Fruit fly (Drosophila melanogaster) whole organism, pupa: ENCODE measurements around the gene Der-2.

Experiments used
- CG12605 ChIP-seq: fragments of 200-800 bp; sonication (Bioruptor generic); IDR thresholded peaks from 2 replicates; pipeline ENCODE4 v1.3.6; 2022; ENCODE audit warnings: missing biosample characterization, missing genetic modification characterization
- CG14655 ChIP-seq: fragments of 200-800 bp; sonication (Bioruptor generic); optimal IDR thresholded peaks from 3 replicates; lab custom pipeline; 2017; ENCODE audit warnings: mild to moderate bottlenecking, missing biosample characterization, missing genetic modification reagents, missing genetic modification characterization
- CG15710 ChIP-seq: fragments of 200-800 bp; sonication (Bioruptor generic); optimal IDR thresholded peaks from 2 replicates; lab custom pipeline; 2018; ENCODE audit warnings: missing biosample characterization, mild to moderate bottlenecking, missing genetic modification characterization, moderate library complexity
- CG17806 ChIP-seq: fragments of 200-800 bp; sonication (Bioruptor generic); optimal IDR thresholded peaks from 2 replicates; lab custom pipeline; 2018; ENCODE audit warnings: missing biosample characterization, mild to moderate bottlenecking, missing genetic modification characterization, moderate library complexity
- CG32121 ChIP-seq: fragments of 200-800 bp; sonication (Bioruptor generic); IDR thresholded peaks from 2 replicates; pipeline ENCODE4 v1.3.6; 2022; ENCODE audit warnings: missing biosample characterization, missing genetic modification characterization
- CG8159 ChIP-seq: fragments of 200-800 bp; sonication (Bioruptor generic); optimal IDR thresholded peaks from 3 replicates; lab custom pipeline; 2018; ENCODE audit warnings: missing biosample characterization, mild to moderate bottlenecking, missing genetic modification characterization, moderate library complexity
- CG8301 ChIP-seq: fragments of 200-800 bp; sonication (Bioruptor generic); optimal IDR thresholded peaks from 2 replicates; lab custom pipeline; 2018; ENCODE audit warnings: missing biosample characterization, mild to moderate bottlenecking, missing genetic modification characterization
- CG9948 ChIP-seq: fragments of 200-800 bp; sonication (Bioruptor generic); optimal IDR thresholded peaks from 2 replicates; lab custom pipeline; 2018; ENCODE audit warnings: missing biosample characterization, mild to moderate bottlenecking, missing genetic modification characterization, moderate library complexity
- Ets98B ChIP-seq: fragments of 200-800 bp; sonication (Bioruptor generic); IDR thresholded peaks from 2 replicates; pipeline ENCODE4 v1.3.6; 2022; ENCODE audit warnings: missing biosample characterization, missing genetic modification characterization
- Pif1B ChIP-seq: fragments of 200-800 bp; sonication (Bioruptor generic); optimal IDR thresholded peaks from 3 replicates; lab custom pipeline; 2016; ENCODE audit warnings: missing biosample characterization, missing genetic modification characterization
- Snoo ChIP-seq: fragments of 200-800 bp; sonication (Bioruptor generic); optimal IDR thresholded peaks from 3 replicates; lab custom pipeline; 2017; ENCODE audit warnings: missing biosample characterization, mild to moderate bottlenecking, missing genetic modification characterization, inconsistent platforms
- fd96Ca ChIP-seq: fragments of 200-800 bp; sonication (Bioruptor generic); IDR thresholded peaks from 3 replicates; pipeline ENCODE4 v1.3.6; 2022; ENCODE audit warnings: missing biosample characterization, missing genetic modification characterization
- gl ChIP-seq: fragments of 200-800 bp; sonication (Bioruptor generic); optimal IDR thresholded peaks from 2 replicates; lab custom pipeline; 2018; ENCODE audit warnings: missing biosample characterization, mild to moderate bottlenecking, missing genetic modification characterization
- rn ChIP-seq: fragments of 200-800 bp; sonication (Bioruptor generic); IDR thresholded peaks from 2 replicates; pipeline ENCODE4 v1.3.6; 2022; ENCODE audit warnings: missing biosample characterization, missing genetic modification characterization

DNA sequence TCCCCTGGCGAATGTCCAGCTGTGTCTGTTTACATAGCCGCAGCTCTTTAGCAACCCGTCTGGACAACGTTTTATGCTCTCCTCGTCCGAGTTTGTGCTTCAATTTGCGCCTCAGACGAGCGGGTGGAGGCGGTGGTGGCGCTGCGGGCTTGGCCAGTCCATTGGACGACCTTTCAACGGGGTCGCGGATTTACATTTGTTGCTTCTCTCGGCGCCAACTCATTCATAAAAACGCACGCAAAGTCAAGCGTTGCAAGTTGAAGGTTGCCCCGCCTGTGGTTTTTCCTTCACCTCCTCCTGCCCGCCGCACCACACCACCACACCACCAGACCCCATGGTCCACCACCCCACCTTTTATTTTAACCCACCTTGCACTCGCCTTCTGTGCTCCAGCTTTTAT is 23.7 kb upstream of the Der-2 start:
- TF ChIP-seq Ets98B (GFP tag; lab: Robert Waterston, UW) (no peak), Snoo (tag; lab: Kevin White, UChicago) (no peak), rn (GFP tag; lab: Robert Waterston, UW) (no peak), CG8301 (tag; lab: Kevin White, UChicago) (no peak), CG9948 (tag; lab: Kevin White, UChicago) (no peak), gl (tag; lab: Kevin White, UChicago) (no peak), CG17806 (tag; lab: Kevin White, UChicago) (no peak), CG14655 (GFP tag; lab: Kevin White, UChicago) (no peak), CG15710 (tag; lab: Kevin White, UChicago) (no peak), CG32121 (GFP tag; lab: Robert Waterston, UW) (no peak), CG12605 (GFP tag; lab: Robert Waterston, UW) (no peak), CG8159 (no peak), fd96Ca (GFP tag; lab: Robert Waterston, UW) (no peak), Pif1B (no peak)
